Fruit fly (Drosophila melanogaster): ENCODE measurements around the gene Polr2L.

- TF ChIP-seq CG15710 (tag; optimal IDR thresholded peaks at IDR 0.05) (no peak), CG9948 (tag; optimal IDR thresholded peaks at IDR 0.05) (no peak), EcR (GFP tag; optimal IDR thresholded peaks at IDR 0.05) (no peak)
These were observed 4.9 kb upstream of the Polr2L start, which contains the start of the genes CG13627 and CG46316 for dm6 chr3R:24712375-24712830.
